Fruit fly (Drosophila melanogaster): ENCODE measurements around the gene CG7453.

CG7453 gene

DNA sequence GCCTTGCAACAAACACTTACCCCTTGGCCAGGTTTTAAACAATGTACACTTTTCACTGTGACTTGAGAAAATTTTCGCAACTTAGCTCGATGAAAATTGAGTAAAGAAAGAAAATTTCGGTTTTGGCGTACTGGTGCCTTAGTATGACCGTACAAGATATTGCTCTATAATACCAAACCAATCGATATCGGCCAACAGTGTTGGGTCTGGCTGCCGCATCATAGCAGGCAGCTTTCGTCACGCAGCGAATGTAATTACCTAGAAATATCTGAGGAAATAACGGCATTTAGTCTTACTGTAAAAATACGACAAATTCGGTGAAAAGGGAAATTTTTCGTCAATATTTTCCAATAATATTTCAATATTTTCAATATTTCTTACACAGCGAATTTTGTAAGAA, 28.0 kb downstream of the CG7453 start, which contains the start of gene Ulp1 (continued):
- TF ChIP-seq zfh2 (GFP tag; optimal IDR thresholded peaks at IDR 0.05) (peak; percentile 15), CG2129 (GFP tag; IDR thresholded peaks at IDR 0.05; ENCODE audit: partially characterized antibody) (no peak), az2 (GFP tag; optimal IDR thresholded peaks at IDR 0.05) (no peak), CG6791 (GFP tag; IDR thresholded peaks at IDR 0.05; ENCODE audit: partially characterized antibody) (peak; percentile 71), Six4 (GFP tag; optimal IDR thresholded peaks at IDR 0.05) (no peak), CG13123 (GFP tag; optimal IDR thresholded peaks at IDR 0.05) (no peak), CG43689 (GFP tag; IDR thresholded peaks at IDR 0.05) (no peak), CG11085 (GFP tag; IDR thresholded peaks at IDR 0.05) (no peak), HLH4C (GFP tag; IDR thresholded peaks at IDR 0.05; ENCODE audit: partially characterized antibody) (0 out of 3 replicates have a peak, but pooled peaks have one; percentile 25), Lhr (GFP tag; optimal IDR thresholded peaks at IDR 0.05) (peak; percentile 60), Atf6 (GFP tag; IDR thresholded peaks at IDR 0.05) (0 out of 2 replicates have a peak, but pooled peaks have one; percentile 33), vvl (GFP tag; IDR thresholded peaks at IDR 0.05) (peak; percentile 45; the same call in 1 of the 2 replicates), kay (GFP tag; optimal IDR thresholded peaks at IDR 0.05) (no peak), D (optimal IDR thresholded peaks at IDR 0.05) (no peak), D (GFP tag; optimal IDR thresholded peaks at IDR 0.05) (no peak), CG17829 (tag; optimal IDR thresholded peaks at IDR 0.05) (peak; percentile 57), al (GFP tag; IDR thresholded peaks at IDR 0.05) (no peak), maf-S (GFP tag; optimal IDR thresholded peaks at IDR 0.05) (no peak), CG10274 (GFP tag; optimal IDR thresholded peaks at IDR 0.05) (no peak), CG6854 (GFP tag; optimal IDR thresholded peaks at IDR 0.05) (no peak), Dp (GFP tag; optimal IDR thresholded peaks at IDR 0.05) (peak; percentile 56), knrl (GFP tag; IDR thresholded peaks at IDR 0.05; ENCODE audit: partially characterized antibody) (peak; percentile 54; the same call in 2 of the 3 replicates), Hr51 (GFP tag; optimal IDR thresholded peaks at IDR 0.05) (peak in 1 of 2 experiments; percentile 14), so (GFP tag; IDR thresholded peaks at IDR 0.05) (no peak), CG7556 (GFP tag; optimal IDR thresholded peaks at IDR 0.05) (no peak), CG9215 (GFP tag; IDR thresholded peaks at IDR 0.05) (no peak), CG1647 (GFP tag; optimal IDR thresholded peaks at IDR 0.05) (no peak), CG14667 (GFP tag; IDR thresholded peaks at IDR 0.05) (no peak), CG1792 (GFP tag; optimal IDR thresholded peaks at IDR 0.05) (no peak), CG11456 (GFP tag; IDR thresholded peaks at IDR 0.05) (0 out of 3 replicates have a peak, but pooled peaks have one; percentile 59), sqz (GFP tag; optimal IDR thresholded peaks at IDR 0.05) (no peak), CG10321 (GFP tag; IDR thresholded peaks at IDR 0.05) (no peak), CG17802 (tag; optimal IDR thresholded peaks at IDR 0.05) (no peak), toy (GFP tag; IDR thresholded peaks at IDR 0.05) (no peak), CG12659 (GFP tag; optimal IDR thresholded peaks at IDR 0.05) (peak; percentile 69), CG8944 (GFP tag; optimal IDR thresholded peaks at IDR 0.05) (peak; percentile 28), pzg (GFP tag; optimal IDR thresholded peaks at IDR 0.05) (peak; percentile 91), CG4820 (GFP tag; optimal IDR thresholded peaks at IDR 0.05) (no peak), CG30020 (tag; optimal IDR thresholded peaks at IDR 0.05) (peak; percentile 40), CG17361 (GFP tag; IDR thresholded peaks at IDR 0.05) (peak; percentile 17; the same call in 1 of the 3 replicates), phol (tag; optimal IDR thresholded peaks at IDR 0.05) (peak; percentile 37), inv (GFP tag; IDR thresholded peaks at IDR 0.05; ENCODE audit: partially characterized antibody) (peak; percentile 9; the same call in 1 of the 2 replicates), CrebB (tag; optimal IDR thresholded peaks at IDR 0.05) (no peak), sob (GFP tag; IDR thresholded peaks at IDR 0.05) (peak; percentile 42), jumu (GFP tag; optimal IDR thresholded peaks at IDR 0.05) (peak; percentile 32), dati (GFP tag; IDR thresholded peaks at IDR 0.05) (no peak), CG7839 (tag; optimal IDR thresholded peaks at IDR 0.05) (no peak), CG34422 (GFP tag; IDR thresholded peaks at IDR 0.05) (0 out of 3 replicates have a peak, but pooled peaks have one; percentile 6), ase (GFP tag; IDR thresholded peaks at IDR 0.05) (no peak), CG2199 (GFP tag; IDR thresholded peaks at IDR 0.05) (0 out of 3 replicates have a peak, but pooled peaks have one; percentile 9), tx (GFP tag; optimal IDR thresholded peaks at IDR 0.05) (no peak)
